Worm (Caenorhabditis elegans) whole organism, L1 larva: ENCODE data around the gene mdt-19.

Experiments used
- ama-1 ChIP-seq: fragments of 150-350 bp; optimal IDR thresholded peaks from 2 replicates; lab custom pipeline; 2014
- nhr-20 ChIP-seq: sonication (generic microtip); optimal IDR thresholded peaks from 2 replicates; lab custom pipeline; 2016; ENCODE audit warnings: mild to moderate bottlenecking, missing genetic modification characterization, missing compliant biosample characterization

- no peak for TF ChIP-seq nhr-20
- TF ChIP-seq ama-1 (lab: Kevin White, UChicago): no peak
These were observed at the start of gene mdt-19 for ce11 chrIII:2597753-2598152.
